Fruit fly (Drosophila melanogaster) Kc167 (cell line): ENCODE data around the gene CG44006.

Source experiments
- Myc ChIP-seq: fragments of >200 bp; optimal IDR thresholded peaks from 2 replicates; lab custom pipeline; 2017; ENCODE audit warnings: missing external identifiers
- Sin3A ChIP-seq: fragments of >200 bp; optimal IDR thresholded peaks from 2 replicates; lab custom pipeline; 2018; ENCODE audit warnings: missing external identifiers
- insv ChIP-seq: fragments of >200 bp; optimal IDR thresholded peaks from 3 replicates; lab custom pipeline; 2018; ENCODE audit warnings: missing external identifiers
- psq ChIP-seq: fragments of >200 bp; optimal IDR thresholded peaks from 2 replicates; lab custom pipeline; 2017; ENCODE audit warnings: missing external identifiers
- ttk ChIP-seq: sonication (Bioruptor generic); optimal IDR thresholded peaks from 2 replicates; lab custom pipeline; 2017; ENCODE audit warnings: missing external identifiers

DNA sequence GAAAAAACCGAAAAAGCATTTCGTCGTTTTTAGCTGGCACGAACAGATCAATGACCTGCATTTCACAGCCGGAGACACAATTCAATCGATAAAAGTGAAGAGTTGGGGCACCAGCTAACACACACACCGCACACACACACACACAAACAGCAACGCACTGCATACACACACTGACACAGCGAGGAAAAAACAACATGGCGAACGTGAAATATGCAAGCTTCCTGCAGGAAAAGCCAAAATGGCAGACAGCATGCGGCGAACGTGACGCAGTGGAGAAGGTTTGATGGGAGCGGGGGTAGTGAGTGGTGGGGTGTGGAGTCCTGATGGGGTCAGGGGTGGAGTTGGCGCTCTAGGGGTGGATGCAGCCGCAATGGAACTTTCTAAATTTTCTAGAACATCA, 14.0 kb upstream of the CG44006 start:
- TF ChIP-seq insv (lab: Kevin White, UChicago) (no peak), psq (lab: Kevin White, UChicago) (no peak), Sin3A (no peak), ttk (lab: Kevin White, UChicago) (no peak), Myc (lab: Kevin White, UChicago) (no peak)
